Worm (Caenorhabditis elegans) whole organism, mixed stage, embryonic: ENCODE measurements around the gene cest-16.

Source experiments
- bed-3 ChIP-seq: fragments of 200-800 bp; sonication (Bioruptor generic); optimal IDR thresholded peaks from 3 replicates; lab custom pipeline; 2018; ENCODE audit warnings: mild to moderate bottlenecking, missing genetic modification characterization, moderate library complexity, missing compliant biosample characterization
- ceh-43 ChIP-seq: fragments of 200-800 bp; sonication (Bioruptor generic); optimal IDR thresholded peaks from 2 replicates; lab custom pipeline; 2018; ENCODE audit warnings: mild to moderate bottlenecking, missing genetic modification characterization, moderate library complexity, missing compliant biosample characterization
- flh-1 ChIP-seq: fragments of 200-800 bp; sonication (Bioruptor generic); optimal IDR thresholded peaks from 2 replicates; lab custom pipeline; 2018; ENCODE audit warnings: mild to moderate bottlenecking, missing genetic modification characterization, moderate library complexity, missing compliant biosample characterization
- nhr-12 ChIP-seq: fragments of 150-350 bp; optimal IDR thresholded peaks from 2 replicates; lab custom pipeline; 2014; ENCODE audit warnings: missing biosample characterization, missing genetic modification characterization
- nhr-237 ChIP-seq: fragments of 150-350 bp; optimal IDR thresholded peaks from 2 replicates; lab custom pipeline; 2014; ENCODE audit warnings: missing biosample characterization, missing genetic modification characterization
- nhr-28 ChIP-seq: fragments of 150-350 bp; optimal IDR thresholded peaks from 2 replicates; lab custom pipeline; 2014; ENCODE audit warnings: missing biosample characterization, missing genetic modification characterization
- pha-4 ChIP-seq: fragments of 150-350 bp; optimal IDR thresholded peaks from 2 replicates; lab custom pipeline; 2018; ENCODE audit warnings: missing biosample characterization, missing genetic modification reagents, missing genetic modification characterization
- ztf-11 ChIP-seq: fragments of 150-350 bp; optimal IDR thresholded peaks from 2 replicates; lab custom pipeline; 2014; ENCODE audit warnings: missing biosample characterization, missing genetic modification characterization

DNA sequence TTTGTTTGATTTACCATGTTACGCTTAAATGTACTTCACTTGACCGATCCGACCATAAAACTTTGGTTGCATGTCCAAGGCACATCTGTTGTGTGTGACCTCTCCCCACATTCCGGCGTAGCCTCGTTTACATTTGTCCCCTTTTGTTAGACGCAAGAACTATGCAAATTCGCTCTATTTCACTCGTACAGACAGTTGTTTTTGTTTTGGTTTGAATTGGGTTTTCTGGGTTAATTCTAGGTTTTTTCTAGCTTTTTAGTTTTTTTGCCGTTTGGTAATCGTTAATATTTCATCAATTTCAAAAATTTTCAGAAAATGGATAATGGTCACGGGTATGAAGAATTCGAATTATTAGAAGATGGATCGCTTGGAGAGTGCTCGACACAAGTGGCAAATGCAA is 6.9 kb upstream of the cest-16 start, which contains the start of gene mom-1:
- no peak for TF ChIP-seq pha-4 (tag; lab: Kevin White, UChicago)
- TF ChIP-seq flh-1 (GFP tag; lab: Kevin White, UChicago): no peak
- no peak for TF ChIP-seq nhr-237 (tag; lab: Kevin White, UChicago)
- no peak for TF ChIP-seq nhr-12 (tag; lab: Kevin White, UChicago)
- no peak for TF ChIP-seq ceh-43 (GFP tag; lab: Kevin White, UChicago)
- no peak for TF ChIP-seq bed-3 (GFP tag; lab: Kevin White, UChicago)
- no peak for TF ChIP-seq ztf-11 (tag; lab: Kevin White, UChicago)
- TF ChIP-seq nhr-28 (tag; lab: Kevin White, UChicago): no peak
